Worm (Caenorhabditis elegans): Measurements from ENCODE around the gene apy-1.

The apy-1 gene

ce11 chrX:7519569-7519968 lies 50.0 kb downstream of the apy-1 start, which contains the start of gene chts-1:
TSS of gene chts-1 (minus strand) at chrX:7519669.
- TF ChIP-seq T22C8.4 (GFP tag; IDR thresholded peaks at IDR 0.05) (no peak), ref-1 (GFP tag; conservative IDR thresholded peaks at IDR 0.05) (no peak), flt-1 (GFP tag; IDR thresholded peaks at IDR 0.05) (no peak), med-1 (GFP tag; optimal IDR thresholded peaks at IDR 0.05; ENCODE audit: insufficient read depth) (no peak), cog-1 (tag; optimal IDR thresholded peaks at IDR 0.05) (no peak), klf-2 (GFP tag; conservative IDR thresholded peaks at IDR 0.05) (no peak), ztf-29 (GFP tag; IDR thresholded peaks at IDR 0.05) (no peak)

Data from whole organism, midembryonic.